Worm (Caenorhabditis elegans) whole organism, L4 larva: ENCODE data around the gene nep-6.

Experiments used
- D1046.2 ChIP-seq: fragments of 200-800 bp; sonication (Bioruptor generic); IDR thresholded peaks from 2 replicates; pipeline ENCODE4 v1.3.6; 2022; ENCODE audit warnings: missing genetic modification characterization, missing compliant biosample characterization
- F49E8.2 ChIP-seq: sonication (generic microtip); optimal IDR thresholded peaks from 2 replicates; lab custom pipeline; 2016; ENCODE audit warnings: missing compliant biosample characterization, mild to moderate bottlenecking, missing genetic modification characterization, borderline replicate concordance
- T20F7.1 ChIP-seq: fragments of 200-800 bp; sonication (Bioruptor generic); optimal IDR thresholded peaks from 2 replicates; lab custom pipeline; 2018; ENCODE audit warnings: mild to moderate bottlenecking, missing genetic modification characterization, missing compliant biosample characterization
- T26A8.4 ChIP-seq: fragments of 200-800 bp; sonication (Bioruptor generic); IDR thresholded peaks from 2 replicates; pipeline ENCODE4 v1.3.6; 2022; ENCODE audit warnings: missing genetic modification characterization, missing compliant biosample characterization
- Y48G9A.11 ChIP-seq: fragments of 200-800 bp; sonication (Bioruptor generic); IDR thresholded peaks from 2 replicates; pipeline ENCODE4 v1.3.6; 2022; ENCODE audit warnings: missing genetic modification reagents, missing genetic modification characterization, missing compliant biosample characterization
- ZK337.2 ChIP-seq: fragments of 200-800 bp; sonication (Bioruptor generic); IDR thresholded peaks from 2 replicates; pipeline ENCODE4 v1.3.6; 2022; ENCODE audit warnings: missing genetic modification reagents, missing genetic modification characterization, missing compliant biosample characterization
- ZK546.5 ChIP-seq, 2 experiments: sonication (generic microtip); optimal IDR thresholded peaks; 2 replicates each; lab custom pipeline; 2017; ENCODE audit warnings: missing biosample characterization in 2 of 2, missing genetic modification characterization in 2 of 2
- aly-2 ChIP-seq: sonication (generic microtip); optimal IDR thresholded peaks from 2 replicates; lab custom pipeline; 2018; ENCODE audit warnings: missing biosample characterization, missing genetic modification characterization
- arid-1 ChIP-seq: fragments of 200-800 bp; sonication (Bioruptor generic); conservative IDR thresholded peaks from 2 replicates; pipeline ENCODE4 v1.3.6; 2022; ENCODE audit warnings: missing genetic modification reagents, missing genetic modification characterization, missing compliant biosample characterization
- attf-4 ChIP-seq: sonication (generic microtip); optimal IDR thresholded peaks from 3 replicates; lab custom pipeline; 2017; ENCODE audit warnings: missing biosample characterization, missing genetic modification characterization
- ceh-82 ChIP-seq: sonication (generic microtip); optimal IDR thresholded peaks from 2 replicates; lab custom pipeline; 2017; ENCODE audit warnings: missing biosample characterization, missing genetic modification characterization
- dmd-6 ChIP-seq: fragments of 200-800 bp; sonication (Bioruptor generic); IDR thresholded peaks from 2 replicates; pipeline ENCODE4 v1.3.6; 2022; ENCODE audit warnings: missing genetic modification reagents, missing genetic modification characterization, missing compliant biosample characterization
- dmd-8 ChIP-seq: fragments of 200-800 bp; sonication (Bioruptor generic); IDR thresholded peaks from 2 replicates; pipeline ENCODE4 v1.3.6; 2022; ENCODE audit warnings: missing genetic modification characterization, missing compliant biosample characterization
- dmd-9 ChIP-seq: fragments of 200-800 bp; sonication (Bioruptor generic); IDR thresholded peaks from 2 replicates; pipeline ENCODE4 v1.3.6; 2022; ENCODE audit warnings: missing genetic modification reagents, missing genetic modification characterization, missing compliant biosample characterization
- egl-27 ChIP-seq: sonication (generic microtip); optimal IDR thresholded peaks from 3 replicates; lab custom pipeline; 2017; ENCODE audit warnings: missing biosample characterization, missing genetic modification reagents, missing genetic modification characterization
- hlh-11 ChIP-seq: fragments of 200-800 bp; sonication (Bioruptor generic); optimal IDR thresholded peaks from 2 replicates; lab custom pipeline; 2018; ENCODE audit warnings: mild to moderate bottlenecking, missing genetic modification characterization, missing compliant biosample characterization
- hmg-1.1 ChIP-seq: fragments of 200-800 bp; sonication (Bioruptor generic); IDR thresholded peaks from 2 replicates; pipeline ENCODE4 v1.3.6; 2022; ENCODE audit warnings: missing genetic modification reagents, missing genetic modification characterization, missing compliant biosample characterization
- jun-1 ChIP-seq: fragments of 150-350 bp; optimal IDR thresholded peaks from 2 replicates; lab custom pipeline; 2014; ENCODE audit warnings: missing biosample characterization, missing genetic modification reagents, missing genetic modification characterization
- lin-29 ChIP-seq: fragments of 200-800 bp; sonication (Bioruptor generic); IDR thresholded peaks from 2 replicates; pipeline ENCODE4 v1.3.6; 2022; ENCODE audit warnings: missing genetic modification reagents, missing genetic modification characterization, missing compliant biosample characterization
- lin-38 ChIP-seq: fragments of 200-800 bp; sonication (Bioruptor generic); IDR thresholded peaks from 2 replicates; pipeline ENCODE4 v1.3.6; 2022; ENCODE audit warnings: missing genetic modification reagents, missing genetic modification characterization, missing compliant biosample characterization
- mxl-2 ChIP-seq: fragments of 200-800 bp; sonication (Bioruptor generic); conservative IDR thresholded peaks from 2 replicates; pipeline ENCODE4 v1.3.6; 2022; ENCODE audit warnings: missing genetic modification reagents, missing genetic modification characterization, missing compliant biosample characterization
- nhr-25 ChIP-seq: sonication (generic microtip); optimal IDR thresholded peaks from 2 replicates; lab custom pipeline; 2017; ENCODE audit warnings: missing genetic modification characterization, mild to moderate bottlenecking, missing compliant biosample characterization, antibody characterized with exemption, moderate library complexity, borderline replicate concordance; ENCODE audit not compliant: insufficient read depth
- nhr-28 ChIP-seq: fragments of 150-350 bp; optimal IDR thresholded peaks from 2 replicates; lab custom pipeline; 2014; ENCODE audit warnings: missing biosample characterization, missing genetic modification characterization
- nhr-6 ChIP-seq: fragments of 150-350 bp; optimal IDR thresholded peaks from 2 replicates; lab custom pipeline; 2014; ENCODE audit warnings: missing biosample characterization, missing genetic modification characterization
- nhr-77 ChIP-seq: fragments of 150-350 bp; optimal IDR thresholded peaks from 2 replicates; lab custom pipeline; 2014; ENCODE audit warnings: missing biosample characterization, missing genetic modification characterization
- saeg-2 ChIP-seq: fragments of 200-800 bp; sonication (Bioruptor generic); IDR thresholded peaks from 2 replicates; pipeline ENCODE4 v1.3.6; 2022; ENCODE audit warnings: missing genetic modification reagents, missing genetic modification characterization, missing compliant biosample characterization
- sdz-12 ChIP-seq: fragments of 200-800 bp; sonication (Bioruptor generic); optimal IDR thresholded peaks from 2 replicates; lab custom pipeline; 2018; ENCODE audit warnings: mild to moderate bottlenecking, missing genetic modification characterization, missing compliant biosample characterization
- set-16 ChIP-seq: fragments of 200-800 bp; sonication (Bioruptor generic); IDR thresholded peaks from 2 replicates; pipeline ENCODE4 v1.3.6; 2022; ENCODE audit warnings: missing genetic modification reagents, missing genetic modification characterization, missing compliant biosample characterization
- snpc-4 ChIP-seq: fragments of 150-350 bp; optimal IDR thresholded peaks from 2 replicates; lab custom pipeline; 2014; ENCODE audit warnings: missing biosample characterization, missing genetic modification characterization
- spr-1 ChIP-seq: sonication (generic microtip); optimal IDR thresholded peaks from 2 replicates; lab custom pipeline; 2016; ENCODE audit warnings: mild to moderate bottlenecking, missing genetic modification characterization, missing compliant biosample characterization
- spr-3 ChIP-seq: fragments of 200-800 bp; sonication (Bioruptor generic); optimal IDR thresholded peaks from 2 replicates; lab custom pipeline; 2018; ENCODE audit warnings: mild to moderate bottlenecking, missing genetic modification characterization, missing compliant biosample characterization
- unc-39 ChIP-seq: sonication (generic microtip); optimal IDR thresholded peaks from 2 replicates; lab custom pipeline; 2017; ENCODE audit warnings: missing biosample characterization, missing genetic modification characterization
- unc-62 ChIP-seq, 3 experiments: fragments of 150-350 bp in 1 of 3; sonication (generic microtip); optimal IDR thresholded peaks in 2 of 3; peaks in 1 of 3; 1 replicate in 1 of 3; 2 replicates in 2 of 3; lab custom pipeline; 2014 to 2017; ENCODE audit warnings: missing biosample characterization in 3 of 3, missing genetic modification characterization in 3 of 3, missing genetic modification reagents in 3 of 3, missing genotype in 1 of 3
- zag-1 ChIP-seq: fragments of 150-350 bp; optimal IDR thresholded peaks from 2 replicates; lab custom pipeline; 2014; ENCODE audit warnings: missing biosample characterization, missing genetic modification characterization
- zfp-3 ChIP-seq: fragments of 200-800 bp; sonication (Bioruptor generic); conservative IDR thresholded peaks from 2 replicates; pipeline ENCODE4 v1.3.6; 2022; ENCODE audit warnings: missing genetic modification reagents, missing genetic modification characterization, missing compliant biosample characterization
- zip-11 ChIP-seq: fragments of 200-800 bp; sonication (Bioruptor generic); IDR thresholded peaks from 2 replicates; pipeline ENCODE4 v1.3.6; 2022; ENCODE audit warnings: missing genetic modification characterization, missing compliant biosample characterization
- zip-2 ChIP-seq: fragments of 150-350 bp; optimal IDR thresholded peaks from 2 replicates; lab custom pipeline; 2014; ENCODE audit warnings: missing biosample characterization, missing genetic modification characterization
- ztf-11 ChIP-seq: fragments of 150-350 bp; optimal IDR thresholded peaks from 2 replicates; lab custom pipeline; 2014; ENCODE audit warnings: missing biosample characterization, missing genetic modification characterization

nep-6 gene

ce11 chrII:3429400-3429799 is 12.8 kb downstream of the nep-6 start, which contains the start of gene C16C8.18:
C16C8.18 (plus strand) TSS chrII:3429700.
- TF ChIP-seq arid-1 (GFP tag; lab: Robert Waterston, UW), result no peak
- no peak for TF ChIP-seq zip-2 (tag; lab: Kevin White, UChicago)
- TF ChIP-seq dmd-9, result no peak
- TF ChIP-seq ZK546.5 (tag; optimal IDR thresholded peaks at IDR 0.05; lab: Kevin White, UChicago), result no peak

- TF ChIP-seq lin-29 (no peak), sdz-12 (GFP tag; lab: Kevin White, UChicago) (no peak), zip-11 (GFP tag; lab: Robert Waterston, UW) (no peak), nhr-77 (tag; lab: Kevin White, UChicago) (no peak), nhr-28 (peak; percentile 34), nhr-25 (tag; lab: Kevin White, UChicago) (peak; percentile 16), F49E8.2 (tag; lab: Kevin White, UChicago) (no peak), unc-62 (GFP tag; optimal IDR thresholded peaks at IDR 0.05 in 1 of 2; lab: Kevin White, UChicago) (peak in 1 of 2 experiments; percentile 30), unc-62 (tag; optimal IDR thresholded peaks at IDR 0.05; lab: Kevin White, UChicago) (no peak), T20F7.1 (GFP tag; lab: Kevin White, UChicago) (no peak), dmd-6 (GFP tag; lab: Robert Waterston, UW) (peak; percentile 55), D1046.2 (GFP tag; lab: Robert Waterston, UW) (no peak), snpc-4 (peak; percentile 16)
Observed at ce11 chrII:3434893-3435503, 18.4 kb downstream of the nep-6 start.

- TF ChIP-seq ztf-11 (tag; lab: Kevin White, UChicago) (no peak), set-16 (GFP tag; lab: Robert Waterston, UW) (no peak), hlh-11 (tag; lab: Kevin White, UChicago) (no peak), dmd-8 (no peak), ZK337.2 (no peak), nhr-28 (no peak), nhr-6 (tag; lab: Kevin White, UChicago) (no peak), spr-3 (GFP tag; lab: Kevin White, UChicago) (no peak), lin-38 (no peak), egl-27 (tag; lab: Kevin White, UChicago) (no peak), lin-29 (no peak), T26A8.4 (GFP tag; lab: Robert Waterston, UW) (no peak), Y48G9A.11 (GFP tag; lab: Robert Waterston, UW) (no peak), mxl-2 (GFP tag; lab: Robert Waterston, UW) (no peak), attf-4 (tag; lab: Kevin White, UChicago) (no peak), zag-1 (tag; lab: Kevin White, UChicago) (no peak), jun-1 (tag; lab: Kevin White, UChicago) (no peak), aly-2 (tag; lab: Kevin White, UChicago) (no peak)
Observed at ce11 chrII:3436412-3436811, 19.8 kb downstream of the nep-6 start, which contains the start of gene skpo-2. skpo-2 (minus strand) TSS chrII:3436512.

ce11 chrII:3437393-3437792 is 20.8 kb downstream of the nep-6 start:
- TF ChIP-seq hmg-1.1, result no peak
- peak; percentile 77 for TF ChIP-seq set-16 (GFP tag; lab: Robert Waterston, UW)

ce11 chrII:3438280-3438679 is 21.7 kb downstream of the nep-6 start:
- TF ChIP-seq attf-4 (tag; lab: Kevin White, UChicago), result no peak
- no peak for TF ChIP-seq zfp-3
- TF ChIP-seq zip-2 (tag; lab: Kevin White, UChicago), result no peak
- TF ChIP-seq saeg-2, result no peak
- TF ChIP-seq ceh-82 (tag; lab: Kevin White, UChicago), result no peak
- TF ChIP-seq hlh-11 (tag; lab: Kevin White, UChicago), result peak; percentile 2
- TF ChIP-seq nhr-25 (tag; lab: Kevin White, UChicago), result no peak
- no peak for TF ChIP-seq unc-39
- no peak for TF ChIP-seq spr-1 (tag; lab: Kevin White, UChicago)
